Fruit fly (Drosophila melanogaster): ENCODE results near the gene Bka.

Bka gene

dm6 chr2L:9938631-9939256, 43.7 kb downstream of the Bka start, which contains the start of the genes Datp and CG4619 (continued):
- TF ChIP-seq CG10654 (GFP tag; optimal IDR thresholded peaks at IDR 0.05) (peak; percentile 12), nmo (GFP tag; optimal IDR thresholded peaks at IDR 0.05) (peak; percentile 20), CG11696 (GFP tag; IDR thresholded peaks at IDR 0.05) (no peak), NC2α (GFP tag; optimal IDR thresholded peaks at IDR 0.05) (no peak), sd (tag; optimal IDR thresholded peaks at IDR 0.05) (no peak), zen2 (GFP tag; IDR thresholded peaks at IDR 0.05; ENCODE audit: partially characterized antibody) (no peak), phol (tag; optimal IDR thresholded peaks at IDR 0.05) (peak; percentile 39), CG42726 (GFP tag; IDR thresholded peaks at IDR 0.05; ENCODE audit: partially characterized antibody) (no peak), Poxn (GFP tag; IDR thresholded peaks at IDR 0.05) (no peak), CG30431 (GFP tag; optimal IDR thresholded peaks at IDR 0.05) (no peak), br (optimal IDR thresholded peaks at IDR 0.05) (no peak), Doc3 (GFP tag; IDR thresholded peaks at IDR 0.05; ENCODE audit: partially characterized antibody) (no peak), CG4854 (GFP tag; optimal IDR thresholded peaks at IDR 0.05) (peak; percentile 16), CG7786 (GFP tag; optimal IDR thresholded peaks at IDR 0.05) (peak; percentile 60), CG16863 (GFP tag; optimal IDR thresholded peaks at IDR 0.05) (no peak), pros (GFP tag; optimal IDR thresholded peaks at IDR 0.05) (no peak), CG33557 (GFP tag; optimal IDR thresholded peaks at IDR 0.05) (no peak), CG2202 (tag; optimal IDR thresholded peaks at IDR 0.05) (no peak), sim (GFP tag; IDR thresholded peaks at IDR 0.05) (no peak), Deaf1 (tag; optimal IDR thresholded peaks at IDR 0.05) (no peak), knrl (GFP tag; IDR thresholded peaks at IDR 0.05; ENCODE audit: partially characterized antibody) (0 out of 3 replicates have a peak, but pooled peaks have one; percentile 24), CG8765 (GFP tag; IDR thresholded peaks at IDR 0.05) (no peak), sqz (GFP tag; optimal IDR thresholded peaks at IDR 0.05) (no peak), lbe (GFP tag; optimal IDR thresholded peaks at IDR 0.05) (peak; percentile 21), CG7963 (GFP tag; IDR thresholded peaks at IDR 0.05; ENCODE audit: partially characterized antibody) (no peak; the same call in 2 of the 3 replicates), vfl (GFP tag; optimal IDR thresholded peaks at IDR 0.05) (peak; percentile 43), CG9797 (GFP tag; optimal IDR thresholded peaks at IDR 0.05) (peak; percentile 8), Drgx (GFP tag; IDR thresholded peaks at IDR 0.05) (peak; percentile 36; the same call in 1 of the 2 replicates), CG1603 (tag; optimal IDR thresholded peaks at IDR 0.05) (peak; percentile 74), eyg (GFP tag; optimal IDR thresholded peaks at IDR 0.05) (no peak), CG9727 (GFP tag; optimal IDR thresholded peaks at IDR 0.05) (no peak), Jarid2 (GFP tag; optimal IDR thresholded peaks at IDR 0.05) (peak; percentile 6), pb (GFP tag; optimal IDR thresholded peaks at IDR 0.05) (no peak), CG11723 (GFP tag; optimal IDR thresholded peaks at IDR 0.05) (no peak), maf-S (GFP tag; optimal IDR thresholded peaks at IDR 0.05) (peak; percentile 25), Mrtf (GFP tag; IDR thresholded peaks at IDR 0.05) (no peak), CG12236 (GFP tag; optimal IDR thresholded peaks at IDR 0.05) (no peak), Atf6 (GFP tag; IDR thresholded peaks at IDR 0.05) (no peak), CG2875 (GFP tag; optimal IDR thresholded peaks at IDR 0.05) (no peak), NK7.1 (GFP tag; optimal IDR thresholded peaks at IDR 0.05) (no peak), CG15479 (GFP tag; optimal IDR thresholded peaks at IDR 0.05) (no peak), crol (GFP tag; IDR thresholded peaks at IDR 0.05) (no peak), Oli (tag; optimal IDR thresholded peaks at IDR 0.05) (no peak), caup (GFP tag; optimal IDR thresholded peaks at IDR 0.05; ENCODE audit: severe bottlenecking) (peak; percentile 54), bcd (GFP tag; optimal IDR thresholded peaks at IDR 0.05) (peak; percentile 30), Stat92E (GFP tag; optimal IDR thresholded peaks at IDR 0.05) (no peak), cas (GFP tag; IDR thresholded peaks at IDR 0.05) (peak; percentile 54; the same call in 1 of the 2 replicates), Fer3 (tag; optimal IDR thresholded peaks at IDR 0.05) (no peak), MESR4 (GFP tag; optimal IDR thresholded peaks at IDR 0.05) (peak; percentile 68)
